Fruit fly (Drosophila melanogaster): Measurements from ENCODE around the gene Cpr72Ec.

Cpr72Ec gene

DNA sequence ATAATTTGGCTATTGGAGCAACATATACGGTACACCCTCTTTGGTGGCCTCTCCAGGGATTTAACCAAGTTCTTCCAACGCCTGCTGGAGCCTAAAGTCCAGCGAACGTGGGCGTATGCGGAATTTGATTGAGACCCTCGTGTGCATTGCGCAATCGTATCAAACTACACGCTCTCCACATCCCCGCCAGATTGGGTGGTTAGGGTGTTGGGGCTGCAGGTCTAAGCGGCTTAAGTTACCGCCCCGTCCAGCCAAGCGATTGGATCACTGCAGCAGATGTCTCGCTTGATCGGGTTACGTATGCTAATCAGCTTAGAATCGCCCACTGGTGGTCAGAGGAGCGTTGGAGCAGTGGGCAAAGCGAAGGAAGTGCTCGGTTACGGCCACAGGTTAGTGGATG is 36.4 kb downstream of the Cpr72Ec start, which contains the start of gene CG33060:
TSS of gene CG33060 (plus strand) at position 301 of the 400 bp plus-strand sequence.
- TF ChIP-seq ttk (optimal IDR thresholded peaks at IDR 0.05) (no peak), Myc (optimal IDR thresholded peaks at IDR 0.05) (no peak), Sin3A (optimal IDR thresholded peaks at IDR 0.05) (no peak), psq (optimal IDR thresholded peaks at IDR 0.05) (no peak), h (optimal IDR thresholded peaks at IDR 0.05) (no peak), insv (optimal IDR thresholded peaks at IDR 0.05) (no peak)

DNA sequence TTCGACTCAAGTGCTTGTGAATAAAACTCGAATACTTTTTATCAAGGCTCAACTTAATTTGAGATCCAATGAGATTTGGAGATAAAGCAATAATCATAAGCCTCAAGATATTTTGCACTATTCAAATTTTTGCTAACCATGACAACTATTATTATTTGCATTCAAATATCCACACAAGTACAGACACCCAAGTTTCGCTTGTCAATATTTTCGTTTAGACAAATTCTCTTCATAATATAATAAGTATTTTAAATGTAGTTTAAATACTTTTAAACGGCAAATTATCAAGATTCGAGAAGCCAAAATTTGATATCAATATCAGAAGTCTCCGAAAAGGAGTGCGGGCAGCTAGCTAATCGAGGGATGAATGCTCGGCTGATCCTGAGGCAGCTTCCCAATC is 37.6 kb downstream of the Cpr72Ec start, which contains the start of gene CG33061:
TSS of gene CG33061 (plus strand) at position 301 of the 400 bp plus-strand sequence.
- TF ChIP-seq insv (optimal IDR thresholded peaks at IDR 0.05) (no peak), Myc (optimal IDR thresholded peaks at IDR 0.05) (no peak), h (optimal IDR thresholded peaks at IDR 0.05) (no peak), Sin3A (optimal IDR thresholded peaks at IDR 0.05) (no peak), psq (optimal IDR thresholded peaks at IDR 0.05) (no peak), ttk (optimal IDR thresholded peaks at IDR 0.05) (no peak)

dm6 chr3L:16328207-16328891 is 38.8 kb downstream of the Cpr72Ec start, which contains the start of gene CG13058:
TSS of gene CG13058 (plus strand) at chr3L:16328841.
- no peak for TF ChIP-seq ttk (optimal IDR thresholded peaks at IDR 0.05)
- no peak for TF ChIP-seq h (optimal IDR thresholded peaks at IDR 0.05)
- no peak for TF ChIP-seq psq (optimal IDR thresholded peaks at IDR 0.05)
- no peak for TF ChIP-seq Sin3A (optimal IDR thresholded peaks at IDR 0.05)
- TF ChIP-seq insv (optimal IDR thresholded peaks at IDR 0.05): no peak
- no peak for TF ChIP-seq Myc (optimal IDR thresholded peaks at IDR 0.05)

dm6 chr3L:16327776-16328175 is 39.4 kb downstream of the Cpr72Ec start, which contains the start of gene CG13038:
TSS of gene CG13038 (minus strand) at chr3L:16327893.
- TF ChIP-seq psq (optimal IDR thresholded peaks at IDR 0.05) (no peak), ttk (optimal IDR thresholded peaks at IDR 0.05) (no peak), Myc (optimal IDR thresholded peaks at IDR 0.05) (no peak), h (optimal IDR thresholded peaks at IDR 0.05) (no peak), insv (optimal IDR thresholded peaks at IDR 0.05) (no peak), Sin3A (optimal IDR thresholded peaks at IDR 0.05) (no peak)

dm6 chr3L:16326657-16327056 is 40.5 kb downstream of the Cpr72Ec start, which contains the start of the genes CG13040 and CG13039:
TSS of gene CG13040 (minus strand) at chr3L:16326757.
TSS of gene CG13039 (minus strand) at chr3L:16326762.
- no peak for TF ChIP-seq Myc (optimal IDR thresholded peaks at IDR 0.05)
- TF ChIP-seq ttk (optimal IDR thresholded peaks at IDR 0.05): no peak
- no peak for TF ChIP-seq psq (optimal IDR thresholded peaks at IDR 0.05)
- TF ChIP-seq Sin3A (optimal IDR thresholded peaks at IDR 0.05): no peak

- TF ChIP-seq psq (optimal IDR thresholded peaks at IDR 0.05) (no peak), Sin3A (optimal IDR thresholded peaks at IDR 0.05) (no peak), ttk (optimal IDR thresholded peaks at IDR 0.05) (no peak), h (optimal IDR thresholded peaks at IDR 0.05) (no peak), insv (optimal IDR thresholded peaks at IDR 0.05) (no peak), Myc (optimal IDR thresholded peaks at IDR 0.05) (no peak)
These were observed 43.8 kb downstream of the Cpr72Ec start, which contains the start of gene CG13059 for dm6 chr3L:16323372-16323771. TSS of gene CG13059 (plus strand) at chr3L:16323672.

DNA sequence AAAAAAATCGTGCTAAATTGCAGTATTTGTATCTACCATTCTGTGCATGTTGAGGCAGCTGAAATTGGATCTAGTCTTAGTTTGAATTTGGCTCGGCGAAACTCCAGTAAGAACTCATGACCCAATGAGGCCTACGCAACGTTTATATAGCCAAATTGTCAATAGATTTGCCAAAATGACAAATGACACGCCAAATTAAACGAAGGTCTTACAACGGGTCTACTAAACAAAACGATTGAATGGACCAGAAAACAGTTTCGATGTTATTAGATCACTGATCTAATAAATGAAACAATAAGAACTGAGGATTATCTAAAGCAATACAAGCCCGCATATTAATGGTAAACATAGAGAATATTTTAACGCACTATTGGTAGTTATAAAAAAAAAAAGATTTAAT is 46.0 kb downstream of the Cpr72Ec start, which contains the start of gene CG42718:
TSS of gene CG42718 (minus strand) at position 101 of the 400 bp plus-strand sequence.
- TF ChIP-seq psq (optimal IDR thresholded peaks at IDR 0.05) (no peak), insv (optimal IDR thresholded peaks at IDR 0.05) (no peak)

- no peak for TF ChIP-seq insv (optimal IDR thresholded peaks at IDR 0.05)
- TF ChIP-seq Sin3A (optimal IDR thresholded peaks at IDR 0.05): no peak
- no peak for TF ChIP-seq h (optimal IDR thresholded peaks at IDR 0.05)
- no peak for TF ChIP-seq psq (optimal IDR thresholded peaks at IDR 0.05)
- TF ChIP-seq Myc (optimal IDR thresholded peaks at IDR 0.05): no peak
These were observed 47.7 kb downstream of the Cpr72Ec start, which contains the start of the genes CG13041 and CG13060 for dm6 chr3L:16319399-16319906. TSS of gene CG13041 (minus strand) at chr3L:16319526. TSS of gene CG13060 (plus strand) at chr3L:16319856.

- TF ChIP-seq Myc (optimal IDR thresholded peaks at IDR 0.05) (no peak), psq (optimal IDR thresholded peaks at IDR 0.05) (no peak), ttk (optimal IDR thresholded peaks at IDR 0.05) (no peak), h (optimal IDR thresholded peaks at IDR 0.05) (no peak), insv (optimal IDR thresholded peaks at IDR 0.05) (no peak), Sin3A (optimal IDR thresholded peaks at IDR 0.05) (no peak)
These were observed 49.4 kb downstream of the Cpr72Ec start, which contains the start of gene Nplp3 for dm6 chr3L:16317724-16318123. TSS of gene Nplp3 (plus strand) at chr3L:16318024.
